Worm (Caenorhabditis elegans): ENCODE measurements around the gene F02D10.2.

The F02D10.2 gene

ce11 chrX:13499923-13500322, 36.2 kb upstream of the F02D10.2 start:
- peak; percentile 42 for TF ChIP-seq hlh-30 (tag; optimal IDR thresholded peaks at IDR 0.05; ENCODE audit: insufficient read depth)
- TF ChIP-seq T20F7.1 (GFP tag; optimal IDR thresholded peaks at IDR 0.05): no peak

ce11 chrX:13499098-13499497, 35.4 kb upstream of the F02D10.2 start:
- TF ChIP-seq fkh-10 (GFP tag; optimal IDR thresholded peaks at IDR 0.05) (peak; percentile 71), ces-1 (GFP tag; optimal IDR thresholded peaks at IDR 0.05) (peak; percentile 76), lsy-2 (tag; optimal IDR thresholded peaks at IDR 0.05) (peak in 1 of 2 experiments; percentile 5), lin-1 (GFP tag; IDR thresholded peaks at IDR 0.05) (no peak), jun-1 (tag; optimal IDR thresholded peaks at IDR 0.05) (no peak), ctbp-1 (GFP tag; IDR thresholded peaks at IDR 0.05) (0 out of 2 replicates have a peak, but pooled peaks have one; percentile 25)

ce11 chrX:13493762-13494161, 30.1 kb upstream of the F02D10.2 start:
- peak; percentile 46; the same call in 1 of the 2 replicates for TF ChIP-seq hmg-1.1 (GFP tag; IDR thresholded peaks at IDR 0.05)
- no peak for TF ChIP-seq ceh-32 (tag; optimal IDR thresholded peaks at IDR 0.05; ENCODE audit: poor library complexity)
- TF ChIP-seq ZK337.2 (GFP tag; IDR thresholded peaks at IDR 0.05): no peak
- TF ChIP-seq zag-1 (tag; optimal IDR thresholded peaks at IDR 0.05): no peak
- no peak for TF ChIP-seq tra-1 (GFP tag; IDR thresholded peaks at IDR 0.05)
- TF ChIP-seq unc-62 (GFP tag; optimal IDR thresholded peaks at IDR 0.05 in 1 of 2): peak in 1 of 2 experiments; percentile 96
- no peak for TF ChIP-seq unc-62 (tag; optimal IDR thresholded peaks at IDR 0.05)
- TF ChIP-seq vab-7 (GFP tag; IDR thresholded peaks at IDR 0.05): no peak
- TF ChIP-seq snpc-4 (tag; optimal IDR thresholded peaks at IDR 0.05): no peak
- TF ChIP-seq ctbp-1 (GFP tag; IDR thresholded peaks at IDR 0.05): 0 out of 2 replicates have a peak, but pooled peaks have one; percentile 20
- no peak for TF ChIP-seq mxl-2 (GFP tag; conservative IDR thresholded peaks at IDR 0.05)
- TF ChIP-seq ceh-28 (tag; optimal IDR thresholded peaks at IDR 0.05): no peak
- no peak for TF ChIP-seq nhr-42 (GFP tag; IDR thresholded peaks at IDR 0.05)
- TF ChIP-seq lin-39 (tag; optimal IDR thresholded peaks at IDR 0.05): no peak
- TF ChIP-seq snpc-1.2 (GFP tag; IDR thresholded peaks at IDR 0.05): no peak

ce11 chrX:13484813-13485212, 21.1 kb upstream of the F02D10.2 start, which contains the start of gene srd-51:
TSS of gene srd-51 (minus strand) at chrX:13484913.
- TF ChIP-seq fos-1 (tag; optimal IDR thresholded peaks at IDR 0.05): no peak
- TF ChIP-seq lim-7 (GFP tag; IDR thresholded peaks at IDR 0.05): no peak
- no peak for TF ChIP-seq zip-2 (tag; optimal IDR thresholded peaks at IDR 0.05)
- TF ChIP-seq dmd-6 (GFP tag; IDR thresholded peaks at IDR 0.05): no peak
- no peak for TF ChIP-seq R02D3.7 (tag; optimal IDR thresholded peaks at IDR 0.05)
- TF ChIP-seq gei-8 (GFP tag; optimal IDR thresholded peaks at IDR 0.05): no peak
- TF ChIP-seq daf-12 (tag; optimal IDR thresholded peaks at IDR 0.05): no peak
- no peak for TF ChIP-seq F26F4.8 (GFP tag; conservative IDR thresholded peaks at IDR 0.05)
- TF ChIP-seq ztf-11 (tag; optimal IDR thresholded peaks at IDR 0.05): no peak
- no peak for TF ChIP-seq lin-15B (tag; optimal IDR thresholded peaks at IDR 0.05)
- no peak for TF ChIP-seq rbr-2 (tag; optimal IDR thresholded peaks at IDR 0.05)

ce11 chrX:13481704-13482103, 18.0 kb upstream of the F02D10.2 start, which contains the start of gene srd-50:
TSS of gene srd-50 (minus strand) at chrX:13481804.
- TF ChIP-seq dmd-8 (GFP tag; IDR thresholded peaks at IDR 0.05) (no peak), ztf-11 (tag; optimal IDR thresholded peaks at IDR 0.05) (no peak), aha-1 (tag) (peak; percentile 66), ceh-28 (tag; optimal IDR thresholded peaks at IDR 0.05) (no peak), daf-16 (GFP tag; optimal IDR thresholded peaks at IDR 0.05) (no peak), daf-16 (tag; optimal IDR thresholded peaks at IDR 0.05) (no peak)

All from whole organism, L4 larva.